Fruit fly (Drosophila melanogaster) whole organism, pupa: Measurements from ENCODE around the gene CG7606.

ENCODE experiments used
- CG10348 ChIP-seq: fragments of 200-800 bp; sonication (Bioruptor generic); IDR thresholded peaks from 2 replicates; pipeline ENCODE4 v1.3.6; 2022; ENCODE audit warnings: missing biosample characterization, missing genetic modification characterization
- CG12605 ChIP-seq: fragments of 200-800 bp; sonication (Bioruptor generic); IDR thresholded peaks from 2 replicates; pipeline ENCODE4 v1.3.6; 2022; ENCODE audit warnings: missing biosample characterization, missing genetic modification characterization
- CG13204 ChIP-seq: fragments of 200-800 bp; sonication (Bioruptor generic); optimal IDR thresholded peaks from 2 replicates; lab custom pipeline; 2018; ENCODE audit warnings: missing biosample characterization, mild to moderate bottlenecking, missing genetic modification characterization, moderate library complexity
- CG14655 ChIP-seq: fragments of 200-800 bp; sonication (Bioruptor generic); optimal IDR thresholded peaks from 3 replicates; lab custom pipeline; 2017; ENCODE audit warnings: mild to moderate bottlenecking, missing biosample characterization, missing genetic modification reagents, missing genetic modification characterization
- CG15710 ChIP-seq: fragments of 200-800 bp; sonication (Bioruptor generic); optimal IDR thresholded peaks from 2 replicates; lab custom pipeline; 2018; ENCODE audit warnings: missing biosample characterization, mild to moderate bottlenecking, missing genetic modification characterization, moderate library complexity
- CG17806 ChIP-seq: fragments of 200-800 bp; sonication (Bioruptor generic); optimal IDR thresholded peaks from 2 replicates; lab custom pipeline; 2018; ENCODE audit warnings: missing biosample characterization, mild to moderate bottlenecking, missing genetic modification characterization, moderate library complexity
- CG32121 ChIP-seq: fragments of 200-800 bp; sonication (Bioruptor generic); IDR thresholded peaks from 2 replicates; pipeline ENCODE4 v1.3.6; 2022; ENCODE audit warnings: missing biosample characterization, missing genetic modification characterization
- CG34367 ChIP-seq: fragments of 200-800 bp; sonication (Bioruptor generic); optimal IDR thresholded peaks from 2 replicates; lab custom pipeline; 2018; ENCODE audit warnings: missing biosample characterization, mild to moderate bottlenecking, missing genetic modification characterization
- CG4496 ChIP-seq: fragments of 200-800 bp; sonication (Bioruptor generic); IDR thresholded peaks from 3 replicates; pipeline ENCODE4 v1.3.6; 2022; ENCODE audit warnings: missing biosample characterization, missing genetic modification characterization
- CG8159 ChIP-seq: fragments of 200-800 bp; sonication (Bioruptor generic); optimal IDR thresholded peaks from 3 replicates; lab custom pipeline; 2018; ENCODE audit warnings: missing biosample characterization, mild to moderate bottlenecking, missing genetic modification characterization, moderate library complexity
- CG8301 ChIP-seq: fragments of 200-800 bp; sonication (Bioruptor generic); optimal IDR thresholded peaks from 2 replicates; lab custom pipeline; 2018; ENCODE audit warnings: missing biosample characterization, mild to moderate bottlenecking, missing genetic modification characterization
- CG9948 ChIP-seq: fragments of 200-800 bp; sonication (Bioruptor generic); optimal IDR thresholded peaks from 2 replicates; lab custom pipeline; 2018; ENCODE audit warnings: missing biosample characterization, mild to moderate bottlenecking, missing genetic modification characterization, moderate library complexity
- D1 ChIP-seq: fragments of 200-800 bp; sonication (Bioruptor generic); optimal IDR thresholded peaks from 2 replicates; lab custom pipeline; 2018; ENCODE audit warnings: missing biosample characterization, mild to moderate bottlenecking, missing genetic modification characterization, moderate library complexity
- EcR ChIP-seq: fragments of 200-800 bp; sonication (Bioruptor generic); optimal IDR thresholded peaks from 3 replicates; lab custom pipeline; 2019; ENCODE audit warnings: missing biosample characterization, missing genetic modification characterization, mild to moderate bottlenecking, moderate library complexity, missing genetic modification reagents
- Ets98B ChIP-seq: fragments of 200-800 bp; sonication (Bioruptor generic); IDR thresholded peaks from 2 replicates; pipeline ENCODE4 v1.3.6; 2022; ENCODE audit warnings: missing biosample characterization, missing genetic modification characterization
- Pif1A ChIP-seq: fragments of 200-800 bp; sonication (Bioruptor generic); optimal IDR thresholded peaks from 3 replicates; lab custom pipeline; 2016; ENCODE audit warnings: missing biosample characterization, missing genetic modification characterization
- Pif1B ChIP-seq: fragments of 200-800 bp; sonication (Bioruptor generic); optimal IDR thresholded peaks from 3 replicates; lab custom pipeline; 2016; ENCODE audit warnings: missing biosample characterization, missing genetic modification characterization
- Snoo ChIP-seq: fragments of 200-800 bp; sonication (Bioruptor generic); optimal IDR thresholded peaks from 3 replicates; lab custom pipeline; 2017; ENCODE audit warnings: missing biosample characterization, mild to moderate bottlenecking, missing genetic modification characterization, inconsistent platforms
- fd96Ca ChIP-seq: fragments of 200-800 bp; sonication (Bioruptor generic); IDR thresholded peaks from 3 replicates; pipeline ENCODE4 v1.3.6; 2022; ENCODE audit warnings: missing biosample characterization, missing genetic modification characterization
- gl ChIP-seq: fragments of 200-800 bp; sonication (Bioruptor generic); optimal IDR thresholded peaks from 2 replicates; lab custom pipeline; 2018; ENCODE audit warnings: missing biosample characterization, mild to moderate bottlenecking, missing genetic modification characterization
- rn ChIP-seq: fragments of 200-800 bp; sonication (Bioruptor generic); IDR thresholded peaks from 2 replicates; pipeline ENCODE4 v1.3.6; 2022; ENCODE audit warnings: missing biosample characterization, missing genetic modification characterization

The CG7606 gene

dm6 chr3R:17604880-17605667 lies 8.7 kb downstream of the CG7606 start:
- TF ChIP-seq Pif1B (GFP tag; lab: Kevin White, UChicago) (no peak), CG12605 (GFP tag; lab: Robert Waterston, UW) (no peak), fd96Ca (GFP tag; lab: Robert Waterston, UW) (no peak), Snoo (tag; lab: Kevin White, UChicago) (no peak), CG10348 (GFP tag; lab: Robert Waterston, UW) (no peak), CG9948 (tag; lab: Kevin White, UChicago) (no peak), CG13204 (GFP tag; lab: Kevin White, UChicago) (peak; percentile 66), CG32121 (no peak), EcR (peak; percentile 50), CG4496 (GFP tag; lab: Robert Waterston, UW) (0 out of 3 replicates have a peak, but pooled peaks have one; percentile 24), Pif1A (peak; percentile 4), CG17806 (tag; lab: Kevin White, UChicago) (no peak), CG15710 (tag; lab: Kevin White, UChicago) (no peak), rn (no peak), D1 (tag; lab: Kevin White, UChicago) (no peak), CG34367 (no peak), CG8301 (tag; lab: Kevin White, UChicago) (no peak), CG8159 (tag; lab: Kevin White, UChicago) (peak; percentile 15), Ets98B (GFP tag; lab: Robert Waterston, UW) (no peak), CG14655 (GFP tag; lab: Kevin White, UChicago) (no peak), gl (tag; lab: Kevin White, UChicago) (no peak)

dm6 chr3R:17605872-17606271 lies 9.5 kb downstream of the CG7606 start, which contains the start of gene sll:
sll (plus strand) TSS chr3R:17606106.
- peak; percentile 9; the same call in 1 of the 3 replicates for TF ChIP-seq CG4496 (GFP tag; lab: Robert Waterston, UW)
- TF ChIP-seq D1 (tag; lab: Kevin White, UChicago), result no peak

dm6 chr3R:17609059-17609458 lies 12.7 kb downstream of the CG7606 start, which contains the start of gene CG14329:
CG14329 (plus strand) TSS chr3R:17609359.
- TF ChIP-seq CG8301 (tag; lab: Kevin White, UChicago) (no peak), Pif1A (no peak), gl (tag; lab: Kevin White, UChicago) (no peak), D1 (tag; lab: Kevin White, UChicago) (no peak), CG14655 (GFP tag; lab: Kevin White, UChicago) (no peak), CG34367 (no peak), fd96Ca (GFP tag; lab: Robert Waterston, UW) (no peak), CG32121 (no peak), Ets98B (GFP tag; lab: Robert Waterston, UW) (no peak), CG15710 (tag; lab: Kevin White, UChicago) (no peak), CG13204 (GFP tag; lab: Kevin White, UChicago) (no peak), rn (no peak)
- TF ChIP-seq, all 21 proteins: peak for 0

- no peak for TF ChIP-seq D1 (tag; lab: Kevin White, UChicago)
- TF ChIP-seq rn, result no peak
- TF ChIP-seq Pif1A, result no peak
- no peak for TF ChIP-seq CG13204 (GFP tag; lab: Kevin White, UChicago)
- no peak for TF ChIP-seq CG8159 (tag; lab: Kevin White, UChicago)
- TF ChIP-seq CG32121, result no peak
- TF ChIP-seq CG8301 (tag; lab: Kevin White, UChicago), result no peak
- TF ChIP-seq Pif1B (GFP tag; lab: Kevin White, UChicago), result no peak
- TF ChIP-seq CG9948 (tag; lab: Kevin White, UChicago), result no peak
- no peak for TF ChIP-seq CG4496 (GFP tag; lab: Robert Waterston, UW)
- TF ChIP-seq CG10348 (GFP tag; lab: Robert Waterston, UW), result no peak
- no peak for TF ChIP-seq CG14655 (GFP tag; lab: Kevin White, UChicago)
- no peak for TF ChIP-seq Snoo (tag; lab: Kevin White, UChicago)
- TF ChIP-seq EcR, result no peak
- no peak for TF ChIP-seq Ets98B (GFP tag; lab: Robert Waterston, UW)
- no peak for TF ChIP-seq CG34367
- TF ChIP-seq gl (tag; lab: Kevin White, UChicago), result no peak
Measured at dm6 chr3R:17611411-17611810, 15.1 kb downstream of the CG7606 start, which contains the start of gene Edg91. Edg91 (minus strand) TSS chr3R:17611511.

dm6 chr3R:17611836-17612235 lies 15.5 kb downstream of the CG7606 start:
- TF ChIP-seq CG17806 (tag; lab: Kevin White, UChicago), result no peak

dm6 chr3R:17612587-17612986 lies 16.3 kb downstream of the CG7606 start, which contains the start of gene CG34281:
CG34281 (plus strand) TSS chr3R:17612887.
- TF ChIP-seq Pif1B (GFP tag; lab: Kevin White, UChicago), result no peak
- TF ChIP-seq Ets98B (GFP tag; lab: Robert Waterston, UW), result no peak
- no peak for TF ChIP-seq CG32121
